Fruit fly (Drosophila melanogaster): ENCODE results near the gene CG10053.

Gene CG10053

DNA sequence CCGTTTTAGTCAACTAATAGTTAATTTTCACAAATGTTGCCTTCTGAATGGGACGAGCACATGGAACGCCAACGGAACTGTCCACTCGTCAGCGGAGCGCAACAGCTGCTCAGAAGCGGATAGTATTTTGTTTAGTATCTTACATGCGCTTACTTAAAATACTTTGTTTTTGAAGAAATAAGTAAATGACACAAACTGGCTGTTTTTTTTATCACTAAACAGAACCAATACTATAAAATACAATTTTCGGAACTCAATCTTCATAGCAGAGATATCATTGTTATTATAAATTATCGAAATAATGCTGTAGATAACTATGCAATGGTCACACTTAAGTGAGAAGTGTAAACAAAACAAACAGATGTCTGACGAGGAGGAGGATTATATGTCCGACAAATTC lies at the start of gene CG10053, which contains the start of gene Noc3:
Gene CG10053 (plus strand): TSS at position 202 of the 400 bp plus-strand sequence.
Gene Noc3 (minus strand): TSS at position 81 of the 400 bp plus-strand sequence.
- no peak for TF ChIP-seq CG8478 (optimal IDR thresholded peaks at IDR 0.05)
- TF ChIP-seq CTCF (optimal IDR thresholded peaks at IDR 0.05), result no peak

DNA sequence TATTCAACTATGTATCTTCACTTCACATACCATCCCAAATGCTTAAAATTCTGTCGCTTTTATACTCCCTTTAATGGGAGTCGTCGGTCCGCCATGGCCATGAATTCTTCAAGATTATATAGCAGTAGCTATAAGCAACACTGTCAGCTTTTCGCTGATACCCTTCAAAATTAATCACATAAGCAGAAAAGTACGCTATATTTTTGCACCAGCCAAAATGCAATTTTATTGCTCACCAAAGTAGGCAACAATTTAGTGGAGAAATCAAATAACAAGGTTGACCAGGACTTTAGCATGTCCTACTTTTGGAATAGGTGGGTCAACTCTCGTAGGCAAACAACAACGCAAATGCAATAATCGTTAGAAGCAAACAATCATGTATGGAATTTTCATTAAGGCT lies 47.0 kb upstream of the CG10053 start:
- TF ChIP-seq CTCF (optimal IDR thresholded peaks at IDR 0.05) (no peak), CG8478 (optimal IDR thresholded peaks at IDR 0.05) (no peak)

DNA sequence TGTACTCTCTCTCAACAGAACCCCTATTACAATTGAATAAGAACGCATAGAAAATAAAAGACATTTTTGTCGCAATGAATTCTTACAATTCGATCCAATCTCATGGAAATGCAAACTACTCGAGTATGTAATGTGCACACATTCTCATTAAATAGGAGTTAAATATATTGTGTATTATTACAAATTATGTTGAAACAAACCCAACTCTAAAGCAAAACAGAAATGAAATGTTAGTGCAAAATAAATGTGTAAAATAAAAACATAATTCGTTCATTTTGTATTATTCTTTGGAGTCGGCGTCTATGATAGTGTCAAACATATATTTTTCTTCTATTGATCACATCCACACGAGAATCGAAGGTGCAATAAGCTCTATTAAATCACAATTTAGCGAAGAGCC lies 46.2 kb upstream of the CG10053 start, which contains the start of gene CG14609:
Gene CG14609 (plus strand): TSS at position 301 of the 400 bp plus-strand sequence.
- TF ChIP-seq CTCF (optimal IDR thresholded peaks at IDR 0.05), result no peak
- TF ChIP-seq CG8478 (optimal IDR thresholded peaks at IDR 0.05), result no peak

DNA sequence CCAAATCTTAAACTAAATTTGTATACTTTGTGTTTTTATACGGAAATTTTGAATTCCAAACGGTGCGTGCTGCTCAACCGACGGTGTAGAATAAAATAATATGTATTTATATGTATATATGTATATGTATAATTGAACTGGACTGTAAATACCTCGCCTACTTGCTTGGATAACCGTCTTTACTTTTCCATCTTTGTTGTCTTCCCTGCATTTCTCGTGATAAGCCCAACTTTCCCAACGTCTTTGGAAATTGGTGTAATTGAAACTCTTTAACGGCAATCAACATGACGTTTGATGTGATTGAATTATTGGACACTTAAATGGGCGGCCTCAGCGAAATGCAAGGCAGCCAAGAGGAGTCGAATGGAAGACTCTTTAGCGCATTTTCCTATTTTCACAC lies 38.6 kb upstream of the CG10053 start, which contains the start of gene CG1288:
Gene CG1288 (minus strand): TSS at position 101 of the 400 bp plus-strand sequence.
- TF ChIP-seq CG8478 (optimal IDR thresholded peaks at IDR 0.05), result no peak
- TF ChIP-seq CTCF (optimal IDR thresholded peaks at IDR 0.05), result no peak

DNA sequence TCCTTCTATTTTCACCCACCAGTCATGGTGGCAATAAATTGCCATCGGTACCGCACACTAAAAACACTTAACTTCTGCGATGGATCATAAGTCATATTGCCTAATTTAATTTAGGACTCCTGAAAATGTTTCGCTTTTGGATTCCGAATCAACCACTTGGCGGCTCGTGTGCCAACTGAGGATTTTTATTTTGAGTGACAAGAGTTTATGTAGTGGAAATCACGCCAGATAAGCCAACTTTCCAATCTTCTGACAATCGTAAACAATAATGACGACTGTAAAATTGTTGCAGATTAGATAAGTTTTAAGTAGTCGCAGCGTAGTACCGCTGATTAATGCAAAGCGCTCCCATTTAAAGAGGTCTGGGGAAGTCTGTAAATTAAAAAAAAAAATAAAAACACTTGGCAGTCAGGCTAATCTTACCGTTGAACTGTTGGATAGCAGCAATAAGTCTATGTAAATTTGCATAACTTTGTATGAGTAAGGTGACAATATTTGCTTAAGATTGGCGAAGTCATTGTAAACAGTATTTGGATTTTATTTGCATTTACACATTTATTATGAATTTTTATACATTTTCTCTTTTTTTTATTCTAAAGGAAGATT lies 29.9 kb upstream of the CG10053 start, which contains the start of gene CG14606:
Gene CG14606 (minus strand): TSS at position 160 of the 606 bp plus-strand sequence.
- TF ChIP-seq CTCF (optimal IDR thresholded peaks at IDR 0.05) (no peak), CG8478 (optimal IDR thresholded peaks at IDR 0.05) (no peak)

DNA sequence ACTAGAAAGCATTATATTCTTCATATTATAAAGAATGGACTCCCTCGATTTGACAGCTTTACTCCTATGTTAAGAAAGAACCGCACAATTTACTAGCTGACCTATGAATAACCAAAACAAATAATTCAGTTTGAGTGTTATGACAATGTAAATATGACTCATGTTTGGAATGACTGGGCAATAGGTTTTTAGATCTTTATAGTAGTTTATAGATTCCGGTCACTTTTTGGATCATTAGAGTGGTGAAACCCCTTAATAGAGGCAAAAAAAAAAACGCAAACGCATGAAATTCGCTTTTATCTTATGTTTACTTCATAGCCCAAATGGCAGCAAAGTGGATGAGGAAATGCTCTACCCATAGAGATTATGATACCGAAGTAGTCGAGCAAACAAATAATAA lies 27.3 kb upstream of the CG10053 start, which contains the start of gene CG14605:
Gene CG14605 (minus strand): TSS at position 101 of the 400 bp plus-strand sequence.
- TF ChIP-seq CG8478 (optimal IDR thresholded peaks at IDR 0.05), result no peak
- TF ChIP-seq CTCF (optimal IDR thresholded peaks at IDR 0.05), result no peak

DNA sequence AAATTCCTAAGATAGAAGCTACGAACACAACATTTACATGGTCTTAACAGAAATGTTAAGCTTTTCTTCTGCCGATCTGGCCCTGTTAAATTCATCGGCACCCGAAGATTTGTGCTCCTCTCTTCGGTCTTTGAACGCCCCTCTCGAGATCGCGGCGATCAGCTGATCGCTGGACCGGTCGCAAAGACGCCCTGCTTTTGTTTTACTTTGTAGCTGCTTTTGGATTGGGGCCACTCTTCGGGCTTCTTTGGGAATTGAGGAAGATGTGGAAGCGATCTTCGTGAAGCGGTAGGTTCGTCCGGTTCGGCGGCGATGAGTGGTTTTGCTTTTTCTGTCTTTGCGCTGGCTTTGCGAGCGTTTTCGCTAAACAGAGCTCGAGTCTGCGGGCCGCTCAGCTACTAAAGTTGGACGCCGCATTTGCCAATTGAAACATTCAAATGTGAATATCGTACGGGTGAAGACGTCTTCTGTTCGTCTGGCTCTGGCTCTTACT lies 22.9 kb upstream of the CG10053 start, which contains the start of gene thw:
Gene thw (plus strand): TSS at position 443 of the 493 bp plus-strand sequence.
- TF ChIP-seq CTCF (optimal IDR thresholded peaks at IDR 0.05), result no peak
- no peak for TF ChIP-seq CG8478 (optimal IDR thresholded peaks at IDR 0.05)

DNA sequence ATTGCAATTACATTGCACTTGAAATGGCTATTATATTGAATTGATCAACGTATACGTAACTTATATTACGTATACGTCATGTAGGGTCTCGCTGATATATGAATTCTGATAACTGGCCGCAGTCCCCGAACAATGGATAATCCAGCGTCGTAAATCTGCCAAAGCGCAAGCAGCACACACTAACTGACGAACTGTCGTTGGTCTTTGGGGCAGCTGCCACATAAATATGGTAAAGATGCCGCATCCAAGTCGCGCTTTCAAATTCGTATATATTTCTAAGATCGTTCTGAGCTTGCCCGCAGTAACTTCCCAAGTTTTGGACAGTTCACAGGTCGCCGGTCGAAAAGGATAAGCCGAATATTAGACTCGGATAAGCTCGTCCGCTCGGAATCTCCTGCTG lies 5.4 kb upstream of the CG10053 start, which contains the start of gene CG14607:
Gene CG14607 (plus strand): TSS at position 301 of the 400 bp plus-strand sequence.
- TF ChIP-seq CTCF (optimal IDR thresholded peaks at IDR 0.05) (no peak), CG8478 (optimal IDR thresholded peaks at IDR 0.05) (no peak)

DNA sequence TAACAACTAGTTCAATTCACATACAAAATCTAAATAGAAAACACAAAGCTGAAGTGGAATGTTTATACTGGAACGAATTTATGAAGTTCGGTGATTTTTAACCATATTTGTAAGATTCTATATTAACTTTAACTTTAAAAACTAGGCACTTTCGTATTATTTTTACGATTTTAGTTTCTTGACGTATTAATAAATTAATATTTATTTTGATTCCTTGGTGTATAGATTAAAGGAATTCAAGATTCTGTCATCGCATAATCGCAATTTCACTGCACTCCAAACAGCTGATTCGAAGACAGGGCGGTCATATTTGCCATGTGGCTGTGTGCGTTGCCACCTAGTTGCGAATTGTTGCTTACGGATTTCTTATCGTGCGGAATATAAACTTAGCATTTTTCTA lies 2.6 kb downstream of the CG10053 start, which contains the start of the genes CG1227 and Dtwd2:
Gene CG1227 (minus strand): TSS at position 279 of the 400 bp plus-strand sequence.
Gene Dtwd2 (plus strand): TSS at position 336 of the 400 bp plus-strand sequence.
- TF ChIP-seq CTCF (optimal IDR thresholded peaks at IDR 0.05), result no peak
- no peak for TF ChIP-seq CG8478 (optimal IDR thresholded peaks at IDR 0.05)

DNA sequence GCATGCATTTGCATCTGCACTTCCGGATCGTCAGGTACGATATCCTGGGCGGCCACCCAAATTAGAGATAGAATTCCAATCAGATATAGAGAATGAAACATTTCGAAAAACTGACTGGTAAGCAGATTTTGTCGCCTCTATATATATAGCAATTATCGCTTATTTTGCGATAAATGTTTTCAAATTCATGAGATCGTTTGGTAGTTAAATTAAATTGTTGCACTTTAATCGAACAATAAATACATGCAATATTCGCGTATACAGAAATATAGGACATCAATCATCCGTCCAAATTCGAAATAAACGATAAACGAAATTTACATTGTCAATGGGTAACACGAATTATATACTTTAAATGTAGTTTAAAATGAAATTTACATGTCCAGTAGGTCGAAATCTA lies 5.0 kb downstream of the CG10053 start, which contains the start of gene Obp84a:
Gene Obp84a (minus strand): TSS at position 101 of the 400 bp plus-strand sequence.
- TF ChIP-seq CG8478 (optimal IDR thresholded peaks at IDR 0.05) (no peak), CTCF (optimal IDR thresholded peaks at IDR 0.05) (no peak)

DNA sequence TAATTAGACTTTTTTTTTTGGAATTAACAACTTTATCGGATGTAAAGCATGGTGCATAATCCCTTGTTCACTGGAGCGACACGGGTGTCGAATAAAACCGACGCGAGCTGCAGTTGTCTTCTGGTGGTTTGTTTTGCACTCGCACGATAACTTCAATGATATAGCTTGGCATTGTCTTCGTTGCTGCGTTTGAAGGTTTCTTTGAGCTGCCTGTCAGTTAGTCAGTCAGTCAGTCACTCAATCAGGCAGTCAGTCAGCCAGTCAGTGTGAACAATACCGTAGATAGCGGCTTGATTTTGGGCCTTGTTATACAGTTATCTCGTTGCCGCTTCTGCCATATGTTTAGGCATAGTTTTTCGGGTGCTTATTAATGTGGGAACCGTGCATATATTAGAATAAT lies 12.7 kb downstream of the CG10053 start:
- no peak for TF ChIP-seq CG8478 (optimal IDR thresholded peaks at IDR 0.05)
- no peak for TF ChIP-seq CTCF (optimal IDR thresholded peaks at IDR 0.05)

DNA sequence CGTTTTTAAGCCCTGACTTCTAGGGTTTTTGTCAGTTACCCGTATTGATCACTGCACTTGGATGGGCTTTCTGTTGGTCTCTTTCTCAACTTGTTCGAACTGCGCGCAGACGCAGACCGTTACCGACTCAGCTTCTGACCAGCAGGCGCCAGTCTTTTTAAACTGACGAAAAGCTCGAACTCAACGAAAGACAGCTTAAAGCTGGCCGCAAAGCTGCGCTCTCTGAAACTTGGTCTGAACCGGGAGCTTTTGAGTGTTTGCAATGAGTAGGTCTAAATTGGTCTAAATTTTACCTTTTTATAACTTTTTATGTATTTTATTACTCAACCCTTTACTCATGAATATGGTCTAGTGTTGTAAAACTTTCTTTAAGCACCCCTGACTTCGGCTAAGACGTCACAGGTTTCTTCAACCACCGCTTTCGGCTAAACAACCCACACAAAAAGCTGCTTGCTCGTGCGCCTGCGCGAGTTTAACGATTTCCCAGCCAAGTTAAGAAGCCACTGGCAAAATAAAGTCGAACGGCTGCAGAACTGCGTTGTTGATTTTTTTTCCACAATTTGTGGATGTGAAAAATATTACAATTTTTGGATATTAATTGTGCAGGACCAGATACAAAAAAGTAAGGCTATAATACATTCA lies 18.8 kb downstream of the CG10053 start, which contains the start of the genes Gld and Syt4:
Gene Gld (minus strand): TSS at position 137 of the 642 bp plus-strand sequence.
Gene Syt4 (plus strand): TSS at position 499 of the 642 bp plus-strand sequence.
- no peak for TF ChIP-seq CG8478 (optimal IDR thresholded peaks at IDR 0.05)
- no peak for TF ChIP-seq CTCF (optimal IDR thresholded peaks at IDR 0.05)

DNA sequence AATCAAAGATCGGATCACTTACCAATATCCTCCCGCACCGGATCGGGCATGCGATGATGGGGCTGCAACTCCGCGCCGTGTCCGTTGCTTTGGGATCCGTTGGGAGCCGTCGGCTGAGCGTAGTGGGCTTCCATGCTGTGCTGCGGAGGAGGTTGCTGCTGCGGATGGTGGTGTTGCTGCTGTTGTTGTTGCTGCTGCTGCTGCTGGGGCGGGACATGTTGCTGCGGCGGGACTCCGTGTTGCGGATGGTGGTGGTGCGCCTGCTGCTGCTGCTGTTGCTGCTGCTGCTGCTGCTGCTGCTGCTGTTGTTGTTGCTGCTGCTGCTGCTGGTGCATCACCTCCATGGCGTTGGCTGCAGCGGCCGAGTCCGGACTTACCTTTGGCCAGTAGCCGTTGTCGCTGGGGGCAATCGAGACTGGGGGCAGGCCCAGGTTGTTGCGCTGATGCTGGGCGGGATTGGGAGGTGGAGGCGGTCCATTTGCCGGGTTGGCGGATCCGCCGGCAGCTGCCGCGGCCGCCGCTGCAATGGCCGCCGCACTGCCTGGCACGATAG lies 28.2 kb downstream of the CG10053 start:
- TF ChIP-seq CTCF (optimal IDR thresholded peaks at IDR 0.05) (no peak), CG8478 (optimal IDR thresholded peaks at IDR 0.05) (no peak)

DNA sequence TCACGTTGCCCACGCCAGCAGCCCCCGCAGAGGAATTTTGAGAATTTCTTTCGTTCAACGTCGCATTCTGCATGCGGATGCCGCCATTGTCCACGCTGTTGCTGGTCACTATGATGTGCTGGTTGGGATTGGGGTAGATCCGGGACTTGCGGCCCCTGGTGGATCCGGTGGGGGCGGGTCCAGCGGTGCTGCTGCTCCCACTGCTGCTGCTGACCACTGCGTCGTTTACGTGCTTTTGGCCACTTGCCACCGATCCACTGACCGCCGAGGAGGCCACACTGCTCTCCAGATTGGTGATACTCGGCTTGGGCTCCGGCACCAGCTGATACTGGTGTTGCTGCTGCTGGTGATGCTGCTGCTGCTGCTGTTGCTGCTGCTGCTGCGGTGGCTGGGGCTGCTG lies 29.9 kb downstream of the CG10053 start:
- no peak for TF ChIP-seq CTCF (optimal IDR thresholded peaks at IDR 0.05)
- no peak for TF ChIP-seq CG8478 (optimal IDR thresholded peaks at IDR 0.05)
